Fruit fly (Drosophila melanogaster) whole organism, embryonic: ENCODE results near the gene ATPsynB.

Experiments used
- Atf-2 ChIP-seq: fragments of 200-800 bp; sonication (Bioruptor generic); optimal IDR thresholded peaks from 2 replicates; lab custom pipeline; 2016; ENCODE audit warnings: missing biosample characterization, missing genetic modification characterization
- Bgb ChIP-seq: fragments of 200-800 bp; sonication (Bioruptor generic); IDR thresholded peaks from 2 replicates; pipeline ENCODE4 v1.3.6; 2022; ENCODE audit warnings: missing biosample characterization, missing genetic modification characterization; ENCODE audit not compliant: partially characterized antibody
- BtbVII ChIP-seq: fragments of 200-800 bp; sonication (Bioruptor generic); optimal IDR thresholded peaks from 3 replicates; lab custom pipeline; 2017; ENCODE audit warnings: missing biosample characterization, mild to moderate bottlenecking, missing genetic modification characterization
- CG12942 ChIP-seq: fragments of 200-800 bp; sonication (Bioruptor generic); optimal IDR thresholded peaks from 3 replicates; lab custom pipeline; 2016; ENCODE audit warnings: missing biosample characterization, missing genetic modification characterization
- CG13424 ChIP-seq: fragments of 200-800 bp; sonication (Bioruptor generic); optimal IDR thresholded peaks from 2 replicates; lab custom pipeline; 2019; ENCODE audit warnings: missing biosample characterization, mild to moderate bottlenecking, missing genetic modification characterization, moderate library complexity
- CG14014 ChIP-seq: fragments of 200-800 bp; sonication (Bioruptor generic); IDR thresholded peaks from 2 replicates; pipeline ENCODE4 v1.3.6; 2022; ENCODE audit warnings: missing biosample characterization, missing genetic modification characterization
- CG14667 ChIP-seq: fragments of 200-800 bp; sonication (Bioruptor generic); IDR thresholded peaks from 2 replicates; pipeline ENCODE4 v1.3.6; 2022; ENCODE audit warnings: missing biosample characterization, missing genetic modification characterization
- CG14710 ChIP-seq: fragments of 200-800 bp; sonication (Bioruptor generic); optimal IDR thresholded peaks from 3 replicates; lab custom pipeline; 2019; ENCODE audit warnings: missing biosample characterization, mild to moderate bottlenecking, missing genetic modification characterization, moderate library complexity
- CG16863 ChIP-seq: fragments of 200-800 bp; sonication (Bioruptor generic); optimal IDR thresholded peaks from 3 replicates; lab custom pipeline; 2016; ENCODE audit warnings: missing biosample characterization, missing genetic modification characterization
- CG17359 ChIP-seq: fragments of 200-800 bp; sonication (Bioruptor generic); optimal IDR thresholded peaks from 3 replicates; lab custom pipeline; 2018; ENCODE audit warnings: missing biosample characterization, mild to moderate bottlenecking, missing genetic modification characterization, moderate library complexity
- CG18764 ChIP-seq: fragments of 200-800 bp; sonication (Bioruptor generic); optimal IDR thresholded peaks from 3 replicates; lab custom pipeline; 2016; ENCODE audit warnings: missing biosample characterization, missing genetic modification characterization
- CG2116 ChIP-seq: fragments of 200-800 bp; sonication (Bioruptor generic); optimal IDR thresholded peaks from 3 replicates; lab custom pipeline; 2018; ENCODE audit warnings: missing biosample characterization, mild to moderate bottlenecking, missing genetic modification characterization
- CG2712 ChIP-seq: fragments of 200-800 bp; optimal IDR thresholded peaks from 3 replicates; lab custom pipeline; 2019; ENCODE audit warnings: missing biosample characterization, mild to moderate bottlenecking, missing genetic modification characterization, moderate library complexity
- CG3726 ChIP-seq: fragments of 200-800 bp; sonication (Bioruptor generic); IDR thresholded peaks from 3 replicates; pipeline ENCODE4, ENCODE4 v1.3.6; 2022; ENCODE audit warnings: missing biosample characterization, missing genetic modification characterization
- CG3995 ChIP-seq: fragments of 200-800 bp; sonication (Bioruptor generic); optimal IDR thresholded peaks from 3 replicates; lab custom pipeline; 2016; ENCODE audit warnings: missing biosample characterization, missing genetic modification characterization
- CG43689 ChIP-seq: fragments of 200-800 bp; sonication (Bioruptor generic); IDR thresholded peaks from 2 replicates; pipeline ENCODE4 v1.3.6; 2022; ENCODE audit warnings: missing biosample characterization, missing genetic modification characterization
- CG4404 ChIP-seq: fragments of 200-800 bp; sonication (Bioruptor generic); IDR thresholded peaks from 2 replicates; pipeline ENCODE4 v1.3.6; 2022; ENCODE audit warnings: missing biosample characterization, missing genetic modification characterization
- CG4820 ChIP-seq: fragments of 200-800 bp; sonication (Bioruptor generic); optimal IDR thresholded peaks from 3 replicates; lab custom pipeline; 2016; ENCODE audit warnings: missing biosample characterization, missing genetic modification characterization
- CG6175 ChIP-seq: fragments of 200-800 bp; sonication (Bioruptor generic); IDR thresholded peaks from 3 replicates; pipeline ENCODE4 v1.3.6; 2022; ENCODE audit warnings: missing biosample characterization, missing genetic modification characterization
- CG8478 ChIP-seq: fragments of >200 bp; optimal IDR thresholded peaks from 2 replicates; lab custom pipeline; 2018
- Dad ChIP-seq: fragments of 200-800 bp; sonication (Bioruptor generic); optimal IDR thresholded peaks from 3 replicates; lab custom pipeline; 2016; ENCODE audit warnings: missing biosample characterization, missing genetic modification characterization
- Dbx ChIP-seq: fragments of 200-800 bp; sonication (Bioruptor generic); IDR thresholded peaks from 3 replicates; pipeline ENCODE4 v1.3.6; 2022; ENCODE audit warnings: missing biosample characterization, missing genetic modification characterization
- Deaf1 ChIP-seq: fragments of 200-800 bp; optimal IDR thresholded peaks from 3 replicates; lab custom pipeline; 2019; ENCODE audit warnings: missing biosample characterization, mild to moderate bottlenecking, missing genetic modification characterization, moderate library complexity
- Dref ChIP-seq: fragments of 200-800 bp; sonication (Bioruptor generic); IDR thresholded peaks from 2 replicates; pipeline ENCODE4 v1.3.6; 2022; ENCODE audit warnings: missing biosample characterization, missing genetic modification characterization
- Drgx ChIP-seq: fragments of 200-800 bp; sonication (Bioruptor generic); IDR thresholded peaks from 2 replicates; pipeline ENCODE4 v1.3.6; 2022; ENCODE audit warnings: missing biosample characterization, missing genetic modification characterization
- Ets97D ChIP-seq: fragments of 200-800 bp; sonication (Bioruptor generic); optimal IDR thresholded peaks from 3 replicates; lab custom pipeline; 2016; ENCODE audit warnings: missing biosample characterization, missing genetic modification characterization
- GATAe ChIP-seq: fragments of 200-800 bp; sonication (Bioruptor generic); conservative IDR thresholded peaks from 2 replicates; pipeline ENCODE4 v1.3.6; 2022; ENCODE audit warnings: missing biosample characterization, missing genetic modification characterization
- HLHmδ ChIP-seq: fragments of 200-800 bp; sonication (Bioruptor generic); optimal IDR thresholded peaks from 2 replicates; lab custom pipeline; 2018; ENCODE audit warnings: missing biosample characterization, mild to moderate bottlenecking, missing genetic modification characterization, moderate library complexity
- Med ChIP-seq: fragments of 200-800 bp; sonication (Bioruptor generic); peaks from one replicate; lab custom pipeline; 2016; ENCODE audit warnings: missing biosample characterization, missing genetic modification characterization, mild to moderate bottlenecking, inconsistent platforms, moderate library complexity
- NC2α ChIP-seq: fragments of 200-800 bp; sonication (Bioruptor generic); optimal IDR thresholded peaks from 2 replicates; lab custom pipeline; 2016; ENCODE audit warnings: missing biosample characterization, missing genetic modification characterization
- Poxn ChIP-seq: fragments of 200-800 bp; sonication (Bioruptor generic); IDR thresholded peaks from 2 replicates; pipeline ENCODE4 v1.3.6; 2022; ENCODE audit warnings: missing biosample characterization, missing genetic modification characterization
- Sox102F ChIP-seq: fragments of 200-800 bp; sonication (Bioruptor generic); optimal IDR thresholded peaks from 2 replicates; lab custom pipeline; 2018; ENCODE audit warnings: missing biosample characterization, mild to moderate bottlenecking, missing genetic modification characterization, moderate library complexity
- TFAM ChIP-seq: fragments of 200-800 bp; sonication (Bioruptor generic); optimal IDR thresholded peaks from 2 replicates; lab custom pipeline; 2017; ENCODE audit warnings: missing biosample characterization, missing genetic modification characterization, inconsistent platforms
- bbx ChIP-seq: fragments of 200-800 bp; sonication (Bioruptor generic); IDR thresholded peaks from 2 replicates; pipeline ENCODE4 v1.3.6; 2022; ENCODE audit warnings: missing biosample characterization, missing genetic modification characterization; ENCODE audit not compliant: partially characterized antibody
- bowl ChIP-seq: fragments of 200-800 bp; sonication (Bioruptor generic); IDR thresholded peaks from 2 replicates; pipeline ENCODE4 v1.3.6; 2022; ENCODE audit warnings: missing biosample characterization, missing genetic modification characterization
- chinmo ChIP-seq: fragments of 200-800 bp; sonication (Bioruptor generic); IDR thresholded peaks from 4 replicates; pipeline ENCODE4 v1.3.6; 2022; ENCODE audit warnings: missing biosample characterization, missing genetic modification characterization; ENCODE audit not compliant: partially characterized antibody
- corto ChIP-seq: fragments of 200-800 bp; sonication (Bioruptor generic); optimal IDR thresholded peaks from 2 replicates; lab custom pipeline; 2016; ENCODE audit warnings: missing biosample characterization, mild to moderate bottlenecking, missing genetic modification characterization, moderate library complexity
- ftz-f1 ChIP-seq: fragments of 200-800 bp; sonication (Bioruptor generic); optimal IDR thresholded peaks from 2 replicates; lab custom pipeline; 2016; ENCODE audit warnings: missing biosample characterization, missing genetic modification characterization
- fu2 ChIP-seq: fragments of 200-800 bp; sonication (Bioruptor generic); optimal IDR thresholded peaks from 2 replicates; lab custom pipeline; 2016; ENCODE audit warnings: missing biosample characterization, missing genetic modification characterization
- kni ChIP-seq: fragments of 200-800 bp; sonication (Bioruptor generic); optimal IDR thresholded peaks from 3 replicates; lab custom pipeline; 2017; ENCODE audit warnings: mild to moderate bottlenecking, missing biosample characterization, missing genetic modification reagents, missing genetic modification characterization
- lab ChIP-seq: fragments of 200-800 bp; sonication (Bioruptor generic); optimal IDR thresholded peaks from 3 replicates; lab custom pipeline; 2017; ENCODE audit warnings: missing biosample characterization, missing genetic modification characterization, mild to moderate bottlenecking, moderate library complexity, missing genetic modification reagents
- maf-S ChIP-seq: fragments of 200-800 bp; sonication (Bioruptor generic); optimal IDR thresholded peaks from 2 replicates; lab custom pipeline; 2016; ENCODE audit warnings: missing biosample characterization, missing genetic modification characterization
- nom ChIP-seq: fragments of 200-800 bp; sonication (Bioruptor generic); optimal IDR thresholded peaks from 2 replicates; lab custom pipeline; 2017; ENCODE audit warnings: missing biosample characterization, missing genetic modification characterization, mild to moderate bottlenecking, moderate library complexity, missing genetic modification reagents
- org-1 ChIP-seq: fragments of 200-800 bp; sonication (Bioruptor generic); optimal IDR thresholded peaks from 2 replicates; lab custom pipeline; 2017; ENCODE audit warnings: missing biosample characterization, missing genetic modification characterization
- pzg ChIP-seq: fragments of 200-800 bp; sonication (Bioruptor generic); optimal IDR thresholded peaks from 3 replicates; lab custom pipeline; 2018; ENCODE audit warnings: missing biosample characterization, mild to moderate bottlenecking, missing genetic modification characterization, moderate library complexity
- rib ChIP-seq: fragments of 200-800 bp; sonication (Bioruptor generic); IDR thresholded peaks from 2 replicates; pipeline ENCODE4 v1.3.6; 2022; ENCODE audit warnings: missing biosample characterization, missing genetic modification characterization
- ro ChIP-seq: fragments of 200-800 bp; sonication (Bioruptor generic); IDR thresholded peaks from 2 replicates; pipeline ENCODE4 v1.3.6; 2022; ENCODE audit warnings: missing biosample characterization, missing genetic modification characterization
- sim ChIP-seq: fragments of 200-800 bp; sonication (Bioruptor generic); IDR thresholded peaks from 2 replicates; pipeline ENCODE4 v1.3.6; 2022; ENCODE audit warnings: missing biosample characterization, missing genetic modification characterization
- tgo ChIP-seq: fragments of 200-800 bp; sonication (Bioruptor generic); IDR thresholded peaks from 3 replicates; pipeline ENCODE4 v1.3.6; 2022; ENCODE audit warnings: missing biosample characterization, missing genetic modification characterization
- unc-4 ChIP-seq: fragments of 200-800 bp; sonication (Bioruptor generic); IDR thresholded peaks from 2 replicates; pipeline ENCODE4 v1.3.6; 2022; ENCODE audit warnings: missing biosample characterization, missing genetic modification characterization; ENCODE audit not compliant: partially characterized antibody

The ATPsynB gene

dm6 chr3L:9726707-9727106, 3.1 kb upstream of the ATPsynB start, which contains the start of gene Naa60 (continued):
- TF ChIP-seq rib (GFP tag; lab: Robert Waterston, UW), result no peak
- peak; percentile 61 for TF ChIP-seq CG2712 (tag; lab: Kevin White, UChicago)
- peak; percentile 83 for TF ChIP-seq pzg (GFP tag; lab: Kevin White, UChicago)
- no peak for TF ChIP-seq CG6175 (GFP tag; lab: Robert Waterston, UW)
- peak; percentile 63 for TF ChIP-seq CG2116
- no peak for TF ChIP-seq CG4820 (GFP tag; lab: Kevin White, UChicago)
- no peak for TF ChIP-seq CG43689 (GFP tag; lab: Robert Waterston, UW)
- TF ChIP-seq CG17359, result no peak
- no peak for TF ChIP-seq ro (GFP tag; lab: Robert Waterston, UW)

- TF ChIP-seq CG14014 (GFP tag; lab: Robert Waterston, UW), result 0 out of 2 replicates have a peak, but pooled peaks have one; percentile 10
- TF ChIP-seq CG18764 (GFP tag; lab: Kevin White, UChicago), result no peak
- peak; percentile 7 for TF ChIP-seq Med (GFP tag; lab: Kevin White, UChicago)
- peak; percentile 35 for TF ChIP-seq nom (GFP tag; lab: Kevin White, UChicago)
- TF ChIP-seq maf-S (GFP tag; lab: Kevin White, UChicago), result no peak
- TF ChIP-seq chinmo (GFP tag; lab: Robert Waterston, UW), result 0 out of 4 replicates have a peak, but pooled peaks have one; percentile 20
- peak; percentile 29; the same call in 1 of the 2 replicates for TF ChIP-seq Dref (GFP tag; lab: Robert Waterston, UW)
- peak; percentile 51; the same call in 1 of the 3 replicates for TF ChIP-seq CG3726
- TF ChIP-seq Dbx (GFP tag; lab: Robert Waterston, UW), result 0 out of 3 replicates have a peak, but pooled peaks have one; percentile 38
- no peak for TF ChIP-seq Sox102F (GFP tag; lab: Kevin White, UChicago)
- peak; percentile 14 for TF ChIP-seq CG8478
- 0 out of 2 replicates have a peak, but pooled peaks have one; percentile 16 for TF ChIP-seq CG4404 (GFP tag; lab: Robert Waterston, UW)
- TF ChIP-seq bbx, result no peak
- 0 out of 2 replicates have a peak, but pooled peaks have one; percentile 17 for TF ChIP-seq Bgb (GFP tag; lab: Robert Waterston, UW)
Measured at dm6 chr3L:9733563-9733962, 3.8 kb downstream of the ATPsynB start, which contains the start of gene CG6749. Gene CG6749, minus strand, starts transcription at chr3L:9733807.

- no peak for TF ChIP-seq bowl (GFP tag; lab: Robert Waterston, UW)
- TF ChIP-seq CG12942 (GFP tag; lab: Kevin White, UChicago), result no peak
- TF ChIP-seq Drgx, result peak; percentile 70
- no peak for TF ChIP-seq corto (GFP tag; lab: Kevin White, UChicago)
- TF ChIP-seq Atf-2, result no peak
- TF ChIP-seq HLHmδ (GFP tag; lab: Kevin White, UChicago), result no peak
- TF ChIP-seq CG16863 (GFP tag; lab: Kevin White, UChicago), result no peak
- TF ChIP-seq Ets97D (GFP tag; lab: Kevin White, UChicago), result no peak
- no peak for TF ChIP-seq org-1 (GFP tag; lab: Kevin White, UChicago)
- no peak for TF ChIP-seq TFAM (GFP tag; lab: Kevin White, UChicago)
- no peak for TF ChIP-seq fu2 (GFP tag; lab: Kevin White, UChicago)
- TF ChIP-seq Dad, result no peak
- no peak for TF ChIP-seq CG13424 (tag; lab: Kevin White, UChicago)
- peak; percentile 5 for TF ChIP-seq BtbVII (GFP tag; lab: Kevin White, UChicago)
- TF ChIP-seq unc-4 (GFP tag; lab: Robert Waterston, UW), result no peak
- TF ChIP-seq CG3995 (GFP tag; lab: Kevin White, UChicago), result no peak
- no peak for TF ChIP-seq CG14667 (GFP tag; lab: Robert Waterston, UW)
- TF ChIP-seq Poxn, result no peak
- peak; percentile 13 for TF ChIP-seq lab (GFP tag; lab: Kevin White, UChicago)
- no peak for TF ChIP-seq ftz-f1 (GFP tag; lab: Kevin White, UChicago)
- no peak for TF ChIP-seq kni (GFP tag; lab: Kevin White, UChicago)
- no peak for TF ChIP-seq CG14710 (tag; lab: Kevin White, UChicago)
- TF ChIP-seq tgo, result no peak
- no peak for TF ChIP-seq sim (GFP tag; lab: Robert Waterston, UW)
- TF ChIP-seq NC2α, result no peak
- TF ChIP-seq Deaf1, result no peak
- no peak for TF ChIP-seq GATAe (GFP tag; lab: Robert Waterston, UW)
Measured at dm6 chr3L:9739629-9740028, 9.8 kb downstream of the ATPsynB start.
